Fruit fly (Drosophila melanogaster) whole organism, embryonic: Measurements from ENCODE around the gene Dpm2.

Source experiments
- Blimp-1 ChIP-seq: fragments of 200-800 bp; sonication (Bioruptor generic); optimal IDR thresholded peaks from 3 replicates; lab custom pipeline; 2018; ENCODE audit warnings: missing biosample characterization, missing genetic modification characterization, mild to moderate bottlenecking, moderate library complexity, missing genetic modification reagents
- CG10431 ChIP-seq: fragments of 200-800 bp; sonication (Bioruptor generic); optimal IDR thresholded peaks from 3 replicates; lab custom pipeline; 2018; ENCODE audit warnings: missing biosample characterization, mild to moderate bottlenecking, missing genetic modification characterization
- CG12769 ChIP-seq: fragments of 200-800 bp; sonication (Bioruptor generic); optimal IDR thresholded peaks from 2 replicates; lab custom pipeline; 2019; ENCODE audit warnings: missing biosample characterization, mild to moderate bottlenecking, missing genetic modification characterization, moderate library complexity
- CG13624 ChIP-seq: fragments of 200-800 bp; sonication (Bioruptor generic); optimal IDR thresholded peaks from 2 replicates; lab custom pipeline; 2016; ENCODE audit warnings: missing biosample characterization, missing genetic modification characterization
- CG13894 ChIP-seq: fragments of 200-800 bp; sonication (Bioruptor generic); optimal IDR thresholded peaks from 3 replicates; lab custom pipeline; 2018; ENCODE audit warnings: missing biosample characterization, mild to moderate bottlenecking, missing genetic modification characterization, moderate library complexity
- CG15269 ChIP-seq: fragments of 200-800 bp; sonication (Bioruptor generic); optimal IDR thresholded peaks from 2 replicates; lab custom pipeline; 2018; ENCODE audit warnings: missing biosample characterization, mild to moderate bottlenecking, missing genetic modification characterization, moderate library complexity
- CG1529 ChIP-seq: fragments of 200-800 bp; sonication (Bioruptor generic); optimal IDR thresholded peaks from 3 replicates; lab custom pipeline; 2018; ENCODE audit warnings: missing biosample characterization, missing genetic modification characterization
- CG1602 ChIP-seq: fragments of 200-800 bp; sonication (Bioruptor generic); optimal IDR thresholded peaks from 3 replicates; lab custom pipeline; 2016; ENCODE audit warnings: missing biosample characterization, missing genetic modification characterization
- CG17186 ChIP-seq: fragments of 200-800 bp; sonication (Bioruptor generic); optimal IDR thresholded peaks from 3 replicates; lab custom pipeline; 2017; ENCODE audit warnings: missing biosample characterization, missing genetic modification reagents, missing genetic modification characterization
- CG17802 ChIP-seq: fragments of 200-800 bp; sonication (Bioruptor generic); optimal IDR thresholded peaks from 2 replicates; lab custom pipeline; 2018; ENCODE audit warnings: missing biosample characterization, mild to moderate bottlenecking, missing genetic modification characterization, moderate library complexity
- CG18476 ChIP-seq: fragments of 200-800 bp; sonication (Bioruptor generic); optimal IDR thresholded peaks from 2 replicates; lab custom pipeline; 2016; ENCODE audit warnings: missing biosample characterization, mild to moderate bottlenecking, missing genetic modification characterization
- CG2678 ChIP-seq: fragments of 200-800 bp; sonication (Bioruptor generic); optimal IDR thresholded peaks from 3 replicates; lab custom pipeline; 2019; ENCODE audit warnings: missing biosample characterization, mild to moderate bottlenecking, missing genetic modification characterization, moderate library complexity
- CG32772 ChIP-seq: fragments of 200-800 bp; sonication (Bioruptor generic); IDR thresholded peaks from 2 replicates; pipeline ENCODE4 v1.3.6; 2022; ENCODE audit warnings: missing biosample characterization, missing genetic modification characterization
- CG3281 ChIP-seq: fragments of 200-800 bp; sonication (Bioruptor generic); optimal IDR thresholded peaks from 3 replicates; lab custom pipeline; 2017; ENCODE audit warnings: missing biosample characterization, mild to moderate bottlenecking, missing genetic modification characterization
- CG34376 ChIP-seq: fragments of 200-800 bp; sonication (Bioruptor generic); optimal IDR thresholded peaks from 2 replicates; lab custom pipeline; 2018; ENCODE audit warnings: missing biosample characterization, mild to moderate bottlenecking, missing genetic modification characterization
- CG6272 ChIP-seq: fragments of 200-800 bp; sonication (Bioruptor generic); IDR thresholded peaks from 2 replicates; pipeline ENCODE4 v1.3.6; 2022; ENCODE audit warnings: missing biosample characterization, missing genetic modification characterization
- CG7745 ChIP-seq: fragments of 200-800 bp; sonication (Bioruptor generic); optimal IDR thresholded peaks from 2 replicates; lab custom pipeline; 2018; ENCODE audit warnings: missing biosample characterization, mild to moderate bottlenecking, missing genetic modification characterization, moderate library complexity
- CG8359 ChIP-seq: fragments of 200-800 bp; sonication (Bioruptor generic); optimal IDR thresholded peaks from 2 replicates; lab custom pipeline; 2017; ENCODE audit warnings: missing biosample characterization, mild to moderate bottlenecking, missing genetic modification characterization, borderline replicate concordance
- CHES-1-like ChIP-seq: fragments of 200-800 bp; sonication (Bioruptor generic); optimal IDR thresholded peaks from 2 replicates; lab custom pipeline; 2016; ENCODE audit warnings: missing biosample characterization, missing genetic modification characterization
- Dek ChIP-seq: fragments of 200-800 bp; sonication (Bioruptor generic); optimal IDR thresholded peaks from 3 replicates; lab custom pipeline; 2019; ENCODE audit warnings: missing biosample characterization, mild to moderate bottlenecking, missing genetic modification characterization, moderate library complexity
- Fer1 ChIP-seq: fragments of 200-800 bp; sonication (Bioruptor generic); optimal IDR thresholded peaks from 2 replicates; lab custom pipeline; 2017; ENCODE audit warnings: missing biosample characterization, mild to moderate bottlenecking, missing genetic modification characterization
- Gsc ChIP-seq: fragments of 200-800 bp; sonication (Bioruptor generic); IDR thresholded peaks from 2 replicates; pipeline ENCODE4 v1.3.6; 2022; ENCODE audit warnings: missing biosample characterization, missing genetic modification characterization
- Jarid2 ChIP-seq: fragments of 200-800 bp; sonication (Bioruptor generic); optimal IDR thresholded peaks from 3 replicates; lab custom pipeline; 2017; ENCODE audit warnings: mild to moderate bottlenecking, missing biosample characterization, missing genetic modification reagents, missing genetic modification characterization
- Med ChIP-seq: fragments of 200-800 bp; sonication (Bioruptor generic); peaks from one replicate; lab custom pipeline; 2016; ENCODE audit warnings: missing biosample characterization, missing genetic modification characterization, mild to moderate bottlenecking, inconsistent platforms, moderate library complexity
- Pdp1 ChIP-seq, 2 experiments: fragments of 200-800 bp; sonication (Bioruptor generic); optimal IDR thresholded peaks; 3 replicates each; lab custom pipeline; 2016; ENCODE audit warnings: missing biosample characterization in 2 of 2, missing genetic modification characterization in 2 of 2, mild to moderate bottlenecking in 1 of 2, moderate library complexity in 1 of 2
- aop ChIP-seq: fragments of 200-800 bp; sonication (Bioruptor generic); IDR thresholded peaks from 2 replicates; pipeline ENCODE4 v1.3.6; 2022; ENCODE audit warnings: missing biosample characterization, missing genetic modification characterization
- bab2 ChIP-seq: fragments of 200-800 bp; sonication (Bioruptor generic); optimal IDR thresholded peaks from 2 replicates; lab custom pipeline; 2016; ENCODE audit warnings: missing biosample characterization, missing genetic modification characterization
- bowl ChIP-seq: fragments of 200-800 bp; sonication (Bioruptor generic); IDR thresholded peaks from 2 replicates; pipeline ENCODE4 v1.3.6; 2022; ENCODE audit warnings: missing biosample characterization, missing genetic modification characterization
- cg ChIP-seq: fragments of 200-800 bp; sonication (Bioruptor generic); optimal IDR thresholded peaks from 3 replicates; lab custom pipeline; 2019; ENCODE audit warnings: missing biosample characterization, mild to moderate bottlenecking, missing genetic modification characterization, moderate library complexity
- cwo ChIP-seq: fragments of 200-800 bp; sonication (Bioruptor generic); optimal IDR thresholded peaks from 3 replicates; lab custom pipeline; 2017; ENCODE audit warnings: missing biosample characterization, missing genetic modification characterization, mild to moderate bottlenecking, moderate library complexity, missing genetic modification reagents
- dmrt99B ChIP-seq: fragments of 200-800 bp; sonication (Bioruptor generic); optimal IDR thresholded peaks from 2 replicates; lab custom pipeline; 2018; ENCODE audit warnings: missing biosample characterization, mild to moderate bottlenecking, missing genetic modification characterization, moderate library complexity
- fru ChIP-seq: fragments of >200 bp; optimal IDR thresholded peaks from 2 replicates; lab custom pipeline; 2017
- gce ChIP-seq: fragments of 200-800 bp; sonication (Bioruptor generic); IDR thresholded peaks from 3 replicates; pipeline ENCODE4 v1.3.6; 2022; ENCODE audit warnings: missing biosample characterization, missing genetic modification characterization
- ham ChIP-seq: fragments of 200-800 bp; sonication (Bioruptor generic); IDR thresholded peaks from 2 replicates; pipeline ENCODE4 v1.3.6; 2022; ENCODE audit warnings: missing biosample characterization, missing genetic modification characterization
- lab ChIP-seq: fragments of 200-800 bp; sonication (Bioruptor generic); optimal IDR thresholded peaks from 3 replicates; lab custom pipeline; 2017; ENCODE audit warnings: missing biosample characterization, missing genetic modification characterization, mild to moderate bottlenecking, moderate library complexity, missing genetic modification reagents
- lbe ChIP-seq: fragments of 200-800 bp; sonication (Bioruptor generic); optimal IDR thresholded peaks from 2 replicates; lab custom pipeline; 2016; ENCODE audit warnings: missing biosample characterization, mild to moderate bottlenecking, missing genetic modification characterization
- mirr ChIP-seq: fragments of 200-800 bp; sonication (Bioruptor generic); optimal IDR thresholded peaks from 3 replicates; lab custom pipeline; 2018; ENCODE audit warnings: missing biosample characterization, mild to moderate bottlenecking, missing genetic modification characterization
- odd ChIP-seq: fragments of 200-800 bp; sonication (Bioruptor generic); optimal IDR thresholded peaks from 2 replicates; lab custom pipeline; 2017; ENCODE audit warnings: missing biosample characterization, mild to moderate bottlenecking, missing genetic modification characterization
- org-1 ChIP-seq: fragments of 200-800 bp; sonication (Bioruptor generic); optimal IDR thresholded peaks from 2 replicates; lab custom pipeline; 2017; ENCODE audit warnings: missing biosample characterization, missing genetic modification characterization
- pho ChIP-seq: fragments of 200-800 bp; sonication (Bioruptor generic); optimal IDR thresholded peaks from 2 replicates; lab custom pipeline; 2016; ENCODE audit warnings: missing biosample characterization, missing genetic modification characterization
- phol ChIP-seq: fragments of 200-800 bp; sonication (Bioruptor generic); optimal IDR thresholded peaks from 3 replicates; lab custom pipeline; 2018; ENCODE audit warnings: missing biosample characterization, mild to moderate bottlenecking, missing genetic modification characterization, moderate library complexity
- pita ChIP-seq: fragments of 200-800 bp; sonication (Bioruptor generic); optimal IDR thresholded peaks from 2 replicates; lab custom pipeline; 2017; ENCODE audit warnings: missing biosample characterization, mild to moderate bottlenecking, missing genetic modification characterization
- sens ChIP-seq: fragments of 200-800 bp; sonication (Bioruptor generic); peaks from one replicate; lab custom pipeline; 2016; ENCODE audit warnings: missing biosample characterization, missing genetic modification characterization
- sima ChIP-seq: fragments of 200-800 bp; sonication (Bioruptor generic); optimal IDR thresholded peaks from 2 replicates; lab custom pipeline; 2016; ENCODE audit warnings: missing biosample characterization, missing genetic modification characterization
- slp2 ChIP-seq: fragments of 200-800 bp; sonication (Bioruptor generic); optimal IDR thresholded peaks from 2 replicates; lab custom pipeline; 2016; ENCODE audit warnings: missing biosample characterization, missing genetic modification characterization
- ttk ChIP-seq: fragments of 200-800 bp; sonication (Bioruptor generic); IDR thresholded peaks from 2 replicates; pipeline ENCODE4 v2.1.2; 2022; ENCODE audit warnings: missing biosample characterization, missing genetic modification characterization
- twi ChIP-seq: fragments of 200-800 bp; optimal IDR thresholded peaks from 2 replicates; lab custom pipeline; 2019; ENCODE audit warnings: missing biosample characterization, mild to moderate bottlenecking, missing genetic modification characterization, moderate library complexity
- yki ChIP-seq: fragments of >200 bp; optimal IDR thresholded peaks from 3 replicates; lab custom pipeline; 2018
- zfh2 ChIP-seq: fragments of 200-800 bp; sonication (Bioruptor generic); optimal IDR thresholded peaks from 2 replicates; lab custom pipeline; 2016; ENCODE audit warnings: missing biosample characterization, missing genetic modification characterization

Dpm2 gene

DNA sequence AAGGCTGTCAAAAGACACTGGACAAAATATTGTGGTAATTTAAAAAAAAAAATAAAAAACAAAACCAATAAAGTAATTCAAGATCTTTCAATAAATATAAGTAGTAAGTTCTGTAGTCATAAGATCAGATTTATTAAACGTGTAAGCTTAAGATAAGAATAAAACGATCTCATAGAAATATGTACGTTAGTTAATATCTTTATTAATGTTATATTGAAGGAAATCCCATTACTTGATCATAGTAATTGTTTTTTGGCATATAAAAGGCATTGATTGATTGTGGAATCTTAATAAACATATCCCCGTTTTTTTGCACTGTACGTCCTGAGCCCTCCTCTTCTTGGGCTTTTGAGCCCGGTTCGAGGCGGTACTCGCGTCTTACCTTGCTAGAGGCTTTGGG lies 23.9 kb downstream of the Dpm2 start (continued):
- peak; percentile 39 for TF ChIP-seq CG15269
- no peak for TF ChIP-seq CG17802 (tag; lab: Kevin White, UChicago)
- peak; percentile 13 for TF ChIP-seq phol (tag; lab: Kevin White, UChicago)
- TF ChIP-seq Fer1 (GFP tag; lab: Kevin White, UChicago) = peak; percentile 19
- TF ChIP-seq ttk = no peak
- peak; percentile 7 for TF ChIP-seq Blimp-1 (GFP tag; lab: Kevin White, UChicago)

DNA sequence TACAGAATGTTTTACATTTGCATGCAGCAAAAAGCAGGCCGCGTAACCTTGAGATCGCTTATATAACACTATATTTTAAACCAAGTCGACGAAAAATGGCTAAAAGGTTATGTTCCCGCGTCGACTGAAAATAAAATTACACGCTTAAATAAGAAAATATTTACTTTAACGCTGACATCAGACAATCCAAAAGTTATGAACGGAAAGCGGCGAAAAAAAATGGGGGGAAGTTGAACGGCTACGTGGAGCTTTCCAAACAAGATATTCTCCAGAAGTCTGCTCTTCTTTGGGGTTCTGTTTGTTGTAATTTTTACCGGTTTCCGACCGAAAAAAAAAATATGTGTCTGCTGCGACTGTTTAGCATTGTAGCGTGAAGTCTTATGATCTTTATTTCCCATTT lies 25.2 kb downstream of the Dpm2 start:
- TF ChIP-seq Med (GFP tag; lab: Kevin White, UChicago) = peak; percentile 40
- peak in 1 of 2 experiments; percentile 87 for TF ChIP-seq Pdp1 (GFP tag; optimal IDR thresholded peaks at IDR 0.05; lab: Kevin White, UChicago)
- no peak for TF ChIP-seq pho (GFP tag; lab: Kevin White, UChicago)
- TF ChIP-seq sima (GFP tag; lab: Kevin White, UChicago) = no peak
- TF ChIP-seq sens (GFP tag; lab: Kevin White, UChicago) = peak; percentile 41

DNA sequence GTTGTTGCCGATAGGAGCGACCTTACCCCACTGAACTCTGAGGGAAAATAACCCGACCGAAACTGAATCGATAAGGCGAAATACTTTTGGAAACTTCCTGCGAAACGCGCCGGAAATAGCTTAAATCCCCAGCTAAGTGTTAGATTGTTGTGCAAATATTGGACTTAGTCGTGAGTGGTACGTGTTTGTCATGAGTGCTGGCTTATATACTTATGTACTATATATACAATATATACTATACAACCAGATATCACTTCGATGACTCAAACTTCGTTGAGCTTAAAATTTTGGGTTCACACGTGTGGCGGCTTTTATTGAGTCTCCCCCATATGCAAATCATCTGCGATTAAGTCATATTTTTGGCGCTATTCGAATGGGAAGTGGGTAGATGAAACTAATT lies 26.9 kb downstream of the Dpm2 start:
- TF ChIP-seq lab (GFP tag; lab: Kevin White, UChicago) (peak; percentile 53), CG13624 (GFP tag; lab: Kevin White, UChicago) (no peak), lbe (GFP tag; lab: Kevin White, UChicago) (no peak), zfh2 (no peak), CG13894 (tag; lab: Kevin White, UChicago) (peak; percentile 17), CG10431 (GFP tag; lab: Kevin White, UChicago) (no peak), org-1 (GFP tag; lab: Kevin White, UChicago) (no peak), bab2 (GFP tag; lab: Kevin White, UChicago) (no peak), CG32772 (GFP tag; lab: Robert Waterston, UW) (no peak), Med (GFP tag; lab: Kevin White, UChicago) (peak; percentile 50), CG7745 (tag; lab: Kevin White, UChicago) (no peak), CG17186 (GFP tag; lab: Kevin White, UChicago) (no peak), CG34376 (GFP tag; lab: Kevin White, UChicago) (peak; percentile 21), CHES-1-like (GFP tag; lab: Kevin White, UChicago) (no peak), Jarid2 (GFP tag; lab: Kevin White, UChicago) (no peak), yki (lab: Kevin White, UChicago) (no peak), CG3281 (GFP tag; lab: Kevin White, UChicago) (peak; percentile 13), dmrt99B (no peak), Gsc (GFP tag; lab: Robert Waterston, UW) (no peak), twi (no peak), CG6272 (GFP tag; lab: Robert Waterston, UW) (no peak), ham (no peak), cg (GFP tag; lab: Kevin White, UChicago) (no peak), CG12769 (tag; lab: Kevin White, UChicago) (peak; percentile 43), bowl (GFP tag; lab: Robert Waterston, UW) (no peak), mirr (no peak), gce (no peak), Dek (tag; lab: Kevin White, UChicago) (no peak), CG8359 (GFP tag; lab: Kevin White, UChicago) (no peak), pita (GFP tag; lab: Kevin White, UChicago) (no peak), CG1529 (GFP tag; lab: Kevin White, UChicago) (no peak), CG18476 (no peak), fru (no peak), cwo (GFP tag; lab: Kevin White, UChicago) (peak; percentile 59), slp2 (no peak), CG1602 (GFP tag; lab: Kevin White, UChicago) (no peak), aop (GFP tag; lab: Robert Waterston, UW) (no peak), CG2678 (tag; lab: Kevin White, UChicago) (no peak), odd (GFP tag; lab: Kevin White, UChicago) (no peak)
